Worm (Caenorhabditis elegans) whole organism, L4/young adult: ENCODE results near the gene C30E1.4.

Experiments used
- dao-5 ChIP-seq: sonication (generic microtip); optimal IDR thresholded peaks from 2 replicates; lab custom pipeline; 2016; ENCODE audit warnings: missing genotype, missing genetic modification characterization, moderate library complexity, missing compliant biosample characterization
- him-1 ChIP-seq: sonication (generic microtip); optimal IDR thresholded peaks from 2 replicates; lab custom pipeline; 2016; ENCODE audit warnings: missing genotype, missing genetic modification reagents, missing genetic modification characterization, missing compliant biosample characterization

DNA sequence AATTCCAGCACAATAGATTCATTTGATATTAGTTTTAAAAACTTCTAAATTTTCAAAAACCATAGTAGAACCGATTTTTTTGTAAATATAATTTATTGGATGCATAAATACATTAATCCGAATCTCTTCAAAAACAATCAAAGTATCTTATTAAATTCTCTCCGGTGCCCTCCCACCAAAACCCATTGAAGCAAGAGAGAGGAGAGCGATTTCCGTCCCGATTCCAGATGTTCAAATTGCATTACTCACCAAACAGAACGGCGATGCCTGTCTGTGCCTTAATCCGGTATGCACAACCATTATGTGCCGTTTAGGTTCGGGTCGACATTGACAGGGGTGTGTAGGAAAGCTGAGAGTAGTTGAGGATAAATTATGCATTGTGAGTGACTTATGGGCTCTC lies 36.6 kb downstream of the C30E1.4 start:
- no peak for TF ChIP-seq him-1 (tag; lab: Kevin White, UChicago)
- no peak for TF ChIP-seq dao-5
